Worm (Caenorhabditis elegans) whole organism, late embryonic: ENCODE data around the gene C53A5.16.

ENCODE experiments used
- C08G9.2 ChIP-seq: sonication (generic microtip); optimal IDR thresholded peaks from 2 replicates; lab custom pipeline; 2016; ENCODE audit warnings: mild to moderate bottlenecking, missing genetic modification characterization, moderate library complexity, missing compliant biosample characterization
- C38D4.7 ChIP-seq: fragments of 200-800 bp; sonication (Bioruptor generic); optimal IDR thresholded peaks from 2 replicates; lab custom pipeline; 2018; ENCODE audit warnings: mild to moderate bottlenecking, missing genetic modification characterization, moderate library complexity, missing compliant biosample characterization
- F13H6.1 ChIP-seq: sonication (generic microtip); optimal IDR thresholded peaks from 2 replicates; lab custom pipeline; 2016; ENCODE audit warnings: missing genetic modification characterization, missing compliant biosample characterization
- K09A11.1 ChIP-seq: sonication (generic microtip); optimal IDR thresholded peaks from 2 replicates; lab custom pipeline; 2017; ENCODE audit warnings: antibody characterized with exemption, mild to moderate bottlenecking, missing genetic modification characterization, missing compliant biosample characterization; ENCODE audit not compliant: insufficient read depth
- T23F11.4 ChIP-seq: fragments of 200-800 bp; sonication (Bioruptor generic); optimal IDR thresholded peaks from 2 replicates; lab custom pipeline; 2018; ENCODE audit warnings: mild to moderate bottlenecking, missing genetic modification characterization, missing compliant biosample characterization
- ahr-1 ChIP-seq: sonication (generic microtip); optimal IDR thresholded peaks from 2 replicates; lab custom pipeline; 2016; ENCODE audit warnings: missing genetic modification characterization, missing compliant biosample characterization
- ama-1 ChIP-seq: fragments of 150-350 bp; optimal IDR thresholded peaks from 2 replicates; lab custom pipeline; 2014
- ceh-14 ChIP-seq: sonication (generic microtip); optimal IDR thresholded peaks from 2 replicates; lab custom pipeline; 2016; ENCODE audit warnings: missing genotype, missing genetic modification characterization, missing compliant biosample characterization
- ceh-18 ChIP-seq: sonication (generic microtip); optimal IDR thresholded peaks from 2 replicates; lab custom pipeline; 2016; ENCODE audit warnings: missing genetic modification characterization, missing compliant biosample characterization
- ceh-22 ChIP-seq: sonication (generic microtip); optimal IDR thresholded peaks from 2 replicates; lab custom pipeline; 2017; ENCODE audit warnings: missing biosample characterization, missing genetic modification characterization
- ceh-24 ChIP-seq: sonication (generic microtip); optimal IDR thresholded peaks from 2 replicates; lab custom pipeline; 2016; ENCODE audit warnings: mild to moderate bottlenecking, missing genetic modification characterization, missing compliant biosample characterization
- ceh-34 ChIP-seq: sonication (generic microtip); optimal IDR thresholded peaks from 2 replicates; lab custom pipeline; 2016; ENCODE audit warnings: mild to moderate bottlenecking, missing genetic modification characterization, missing compliant biosample characterization
- ceh-6 ChIP-seq: fragments of 200-800 bp; sonication (Bioruptor generic); optimal IDR thresholded peaks from 2 replicates; lab custom pipeline; 2018; ENCODE audit warnings: mild to moderate bottlenecking, missing genetic modification characterization, missing compliant biosample characterization
- che-1 ChIP-seq: sonication (generic microtip); optimal IDR thresholded peaks from 2 replicates; lab custom pipeline; 2016; ENCODE audit warnings: mild to moderate bottlenecking, missing genetic modification characterization, missing compliant biosample characterization
- dve-1 ChIP-seq: sonication (generic microtip); optimal IDR thresholded peaks from 2 replicates; lab custom pipeline; 2017; ENCODE audit warnings: antibody characterized with exemption, mild to moderate bottlenecking, missing genetic modification characterization, missing compliant biosample characterization
- elt-2 ChIP-seq: sonication (generic microtip); optimal IDR thresholded peaks from 2 replicates; lab custom pipeline; 2016; ENCODE audit warnings: missing genetic modification reagents, missing genetic modification characterization, missing compliant biosample characterization
- elt-4 ChIP-seq: sonication (generic microtip); optimal IDR thresholded peaks from 2 replicates; lab custom pipeline; 2016; ENCODE audit warnings: missing genetic modification characterization, missing compliant biosample characterization
- fkh-10 ChIP-seq: fragments of 150-350 bp; optimal IDR thresholded peaks from 2 replicates; lab custom pipeline; 2014; ENCODE audit warnings: missing biosample characterization, missing genetic modification reagents, missing genetic modification characterization
- fkh-6 ChIP-seq: sonication (generic microtip); optimal IDR thresholded peaks from 2 replicates; lab custom pipeline; 2016; ENCODE audit warnings: missing genetic modification characterization, missing compliant biosample characterization
- gmeb-2 ChIP-seq: sonication (generic microtip); optimal IDR thresholded peaks from 2 replicates; lab custom pipeline; 2016; ENCODE audit warnings: missing genetic modification characterization, inconsistent platforms, missing compliant biosample characterization
- hlh-13 ChIP-seq: fragments of 200-800 bp; sonication (Bioruptor generic); optimal IDR thresholded peaks from 2 replicates; lab custom pipeline; 2018; ENCODE audit warnings: mild to moderate bottlenecking, missing genetic modification characterization, missing compliant biosample characterization
- hlh-15 ChIP-seq: sonication (generic microtip); optimal IDR thresholded peaks from 2 replicates; lab custom pipeline; 2016; ENCODE audit warnings: missing genetic modification characterization, missing compliant biosample characterization
- hlh-30 ChIP-seq: sonication (generic microtip); optimal IDR thresholded peaks from 2 replicates; lab custom pipeline; 2017; ENCODE audit warnings: antibody characterized with exemption, missing genetic modification characterization, missing compliant biosample characterization; ENCODE audit not compliant: insufficient read depth
- mec-3 ChIP-seq: sonication (generic microtip); optimal IDR thresholded peaks from 2 replicates; lab custom pipeline; 2016; ENCODE audit warnings: borderline replicate concordance, missing genetic modification characterization, missing compliant biosample characterization
- nhr-11 ChIP-seq: fragments of 150-350 bp; optimal IDR thresholded peaks from 2 replicates; lab custom pipeline; 2014; ENCODE audit warnings: missing biosample characterization, missing genetic modification characterization
- npax-4 ChIP-seq: sonication (generic microtip); optimal IDR thresholded peaks from 2 replicates; lab custom pipeline; 2016; ENCODE audit warnings: missing genetic modification characterization, missing compliant biosample characterization
- pag-3 ChIP-seq: sonication (generic microtip); optimal IDR thresholded peaks from 2 replicates; lab custom pipeline; 2016; ENCODE audit warnings: missing compliant biosample characterization, missing genetic modification characterization, borderline replicate concordance
- pat-9 ChIP-seq: fragments of 200-800 bp; sonication (Bioruptor generic); optimal IDR thresholded peaks from 2 replicates; lab custom pipeline; 2018; ENCODE audit warnings: mild to moderate bottlenecking, missing genetic modification characterization, moderate library complexity, missing compliant biosample characterization
- pha-2 ChIP-seq: sonication (generic microtip); optimal IDR thresholded peaks from 2 replicates; lab custom pipeline; 2017; ENCODE audit warnings: mild to moderate bottlenecking, missing genetic modification characterization, missing compliant biosample characterization
- pha-4 ChIP-seq: fragments of 150-350 bp; optimal IDR thresholded peaks from 2 replicates; lab custom pipeline; 2018; ENCODE audit warnings: missing biosample characterization, missing genetic modification reagents, missing genetic modification characterization
- pros-1 ChIP-seq: fragments of 150-350 bp; optimal IDR thresholded peaks from 2 replicates; lab custom pipeline; 2014; ENCODE audit warnings: missing biosample characterization, missing genetic modification reagents, missing genetic modification characterization
- rnt-1 ChIP-seq: sonication (generic microtip); optimal IDR thresholded peaks from 2 replicates; lab custom pipeline; 2016; ENCODE audit warnings: missing genetic modification characterization, missing compliant biosample characterization
- sdc-2 ChIP-seq: sonication (generic microtip); optimal IDR thresholded peaks from 2 replicates; lab custom pipeline; 2016; ENCODE audit warnings: missing genotype, missing genetic modification characterization, missing compliant biosample characterization
- sox-2 ChIP-seq: fragments of 200-800 bp; sonication (Bioruptor generic); IDR thresholded peaks from 2 replicates; pipeline ENCODE4 v1.3.6; 2022; ENCODE audit warnings: missing genetic modification reagents, missing genetic modification characterization, missing compliant biosample characterization
- sox-4 ChIP-seq: sonication (generic microtip); optimal IDR thresholded peaks from 2 replicates; lab custom pipeline; 2017; ENCODE audit warnings: mild to moderate bottlenecking, missing genetic modification characterization, inconsistent platforms, missing compliant biosample characterization
- syd-9 ChIP-seq: sonication (generic microtip); optimal IDR thresholded peaks from 2 replicates; lab custom pipeline; 2016; ENCODE audit warnings: mild to moderate bottlenecking, missing genetic modification characterization, moderate library complexity, missing compliant biosample characterization
- tbx-2 ChIP-seq: sonication (generic microtip); optimal IDR thresholded peaks from 2 replicates; lab custom pipeline; 2016; ENCODE audit warnings: missing genetic modification characterization, missing compliant biosample characterization
- tbx-7 ChIP-seq: sonication (generic microtip); optimal IDR thresholded peaks from 2 replicates; lab custom pipeline; 2016; ENCODE audit warnings: missing genotype, missing genetic modification characterization, missing compliant biosample characterization
- unc-3 ChIP-seq, 2 experiments: fragments of 200-800 bp in 1 of 2; sonication (Bioruptor generic) in 1 of 2; sonication (generic microtip) in 1 of 2; conservative IDR thresholded peaks in 1 of 2; optimal IDR thresholded peaks in 1 of 2; 2 replicates each; pipeline versions ENCODE4 v1.3.6 to Lab custom; 2016 to 2022; ENCODE audit warnings: missing compliant biosample characterization in 2 of 2, missing genetic modification characterization in 2 of 2, missing genetic modification reagents in 1 of 2
- unc-55 ChIP-seq: sonication (generic microtip); optimal IDR thresholded peaks from 2 replicates; lab custom pipeline; 2017; ENCODE audit warnings: missing biosample characterization, missing genetic modification reagents, missing genetic modification characterization
- zip-5 ChIP-seq: sonication (generic microtip); optimal IDR thresholded peaks from 2 replicates; lab custom pipeline; 2016; ENCODE audit warnings: missing genetic modification characterization, missing compliant biosample characterization

The C53A5.16 gene

DNA sequence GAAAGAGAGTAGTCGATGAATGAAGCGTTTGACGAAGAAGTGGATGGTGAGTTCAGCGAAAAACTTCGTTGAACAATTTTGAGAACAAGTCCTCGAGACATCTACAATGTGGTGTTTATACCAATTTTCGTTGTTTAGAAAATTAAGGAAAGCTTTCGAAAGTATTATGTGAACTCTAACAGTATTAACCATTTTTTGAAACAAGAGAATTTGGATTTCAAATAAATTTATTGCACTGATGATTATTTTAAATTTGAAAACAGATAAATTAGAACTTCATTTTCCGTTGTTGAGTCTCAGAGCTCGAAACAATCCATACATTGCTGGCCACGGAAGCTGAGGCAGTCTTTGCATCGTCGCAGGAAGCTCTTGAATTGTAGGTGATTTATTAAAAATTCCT lies at the start of gene C53A5.16:
TSS of gene C53A5.16 (minus strand) at position 101 of the 400 bp plus-strand sequence.
- TF ChIP-seq elt-4 (tag; lab: Kevin White, UChicago) (no peak), C08G9.2 (tag; lab: Kevin White, UChicago) (no peak), zip-5 (no peak), hlh-15 (tag; lab: Kevin White, UChicago) (no peak), dve-1 (no peak), che-1 (tag; lab: Kevin White, UChicago) (no peak), unc-55 (GFP tag; lab: Kevin White, UChicago) (no peak), C38D4.7 (GFP tag; lab: Kevin White, UChicago) (no peak), fkh-10 (GFP tag; lab: Kevin White, UChicago) (no peak), nhr-11 (no peak), hlh-13 (GFP tag; lab: Kevin White, UChicago) (no peak), unc-3 (GFP tag; conservative IDR thresholded peaks at IDR 0.05; lab: Robert Waterston, UW) (no peak), unc-3 (tag; optimal IDR thresholded peaks at IDR 0.05; lab: Kevin White, UChicago) (no peak), pros-1 (tag; lab: Kevin White, UChicago) (no peak), K09A11.1 (no peak)

DNA sequence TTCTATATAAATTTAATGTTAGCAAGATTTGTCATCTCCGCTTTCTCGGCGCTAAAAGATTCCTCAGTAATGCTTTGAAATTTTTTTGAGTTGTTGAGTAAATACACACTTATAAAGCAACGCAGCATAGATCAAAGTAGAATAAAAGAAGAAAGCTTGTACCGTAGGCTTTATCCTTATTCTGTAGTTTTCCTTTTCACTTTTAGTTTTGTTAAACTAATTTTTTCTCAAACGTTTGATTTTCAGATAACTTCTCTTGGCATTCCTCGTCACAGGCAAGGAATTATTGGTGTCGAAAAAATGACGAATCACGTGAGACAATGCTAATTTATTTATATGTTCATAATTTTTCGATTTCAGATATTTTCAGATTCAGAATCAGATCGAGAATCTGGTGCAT lies 40.2 kb upstream of the C53A5.16 start, which contains the start of gene C53A5.11:
TSS of gene C53A5.11 (plus strand) at position 301 of the 400 bp plus-strand sequence.
- no peak for TF ChIP-seq ceh-14
- TF ChIP-seq ceh-6 (GFP tag; lab: Kevin White, UChicago): no peak
- TF ChIP-seq pat-9: no peak
- no peak for TF ChIP-seq unc-55 (GFP tag; lab: Kevin White, UChicago)
- no peak for TF ChIP-seq ceh-22
- TF ChIP-seq fkh-6: no peak
- no peak for TF ChIP-seq unc-3 (GFP tag; conservative IDR thresholded peaks at IDR 0.05; lab: Robert Waterston, UW)
- TF ChIP-seq unc-3 (tag; optimal IDR thresholded peaks at IDR 0.05; lab: Kevin White, UChicago): no peak
- TF ChIP-seq dve-1: no peak
- TF ChIP-seq gmeb-2 (tag; lab: Kevin White, UChicago): no peak
- no peak for TF ChIP-seq sdc-2 (tag; lab: Kevin White, UChicago)
- TF ChIP-seq che-1 (tag; lab: Kevin White, UChicago): no peak
- TF ChIP-seq fkh-10 (GFP tag; lab: Kevin White, UChicago): no peak

DNA sequence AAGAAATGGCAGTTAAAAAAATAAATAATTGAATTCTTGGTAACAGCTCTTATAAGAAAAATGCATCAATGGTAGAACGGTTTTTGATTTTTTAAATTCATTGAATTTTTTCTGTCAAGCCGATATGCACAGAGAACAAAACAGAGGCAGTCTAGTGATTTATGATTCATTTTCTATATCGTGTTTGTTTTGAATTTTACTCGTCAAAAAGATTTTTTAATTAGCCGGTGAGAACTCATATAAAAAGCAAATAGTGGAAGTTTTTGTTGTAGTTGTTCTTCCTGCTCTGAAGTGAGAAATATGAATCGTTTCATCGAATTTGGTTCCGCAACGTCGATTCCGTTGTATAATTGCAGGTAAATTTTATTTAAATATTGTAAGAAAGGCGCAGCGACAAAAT lies 36.9 kb upstream of the C53A5.16 start, which contains the start of gene srt-32:
TSS of gene srt-32 (plus strand) at position 301 of the 400 bp plus-strand sequence.
- no peak for TF ChIP-seq ahr-1 (tag; lab: Kevin White, UChicago)
- TF ChIP-seq mec-3 (tag; lab: Kevin White, UChicago): no peak
- no peak for TF ChIP-seq hlh-30 (tag; lab: Kevin White, UChicago)
- no peak for TF ChIP-seq ceh-34 (tag; lab: Kevin White, UChicago)
- TF ChIP-seq nhr-11: no peak
- no peak for TF ChIP-seq fkh-6
- no peak for TF ChIP-seq ceh-18 (tag; lab: Kevin White, UChicago)
- TF ChIP-seq gmeb-2 (tag; lab: Kevin White, UChicago): no peak
- no peak for TF ChIP-seq pha-2
- no peak for TF ChIP-seq unc-55 (GFP tag; lab: Kevin White, UChicago)
- no peak for TF ChIP-seq tbx-7 (tag; lab: Kevin White, UChicago)
- TF ChIP-seq unc-3 (GFP tag; conservative IDR thresholded peaks at IDR 0.05; lab: Robert Waterston, UW): no peak
- no peak for TF ChIP-seq unc-3 (tag; optimal IDR thresholded peaks at IDR 0.05; lab: Kevin White, UChicago)
- TF ChIP-seq elt-2 (tag; lab: Kevin White, UChicago): no peak
- no peak for TF ChIP-seq T23F11.4 (GFP tag; lab: Kevin White, UChicago)
- no peak for TF ChIP-seq C38D4.7 (GFP tag; lab: Kevin White, UChicago)
- no peak for TF ChIP-seq sox-2

DNA sequence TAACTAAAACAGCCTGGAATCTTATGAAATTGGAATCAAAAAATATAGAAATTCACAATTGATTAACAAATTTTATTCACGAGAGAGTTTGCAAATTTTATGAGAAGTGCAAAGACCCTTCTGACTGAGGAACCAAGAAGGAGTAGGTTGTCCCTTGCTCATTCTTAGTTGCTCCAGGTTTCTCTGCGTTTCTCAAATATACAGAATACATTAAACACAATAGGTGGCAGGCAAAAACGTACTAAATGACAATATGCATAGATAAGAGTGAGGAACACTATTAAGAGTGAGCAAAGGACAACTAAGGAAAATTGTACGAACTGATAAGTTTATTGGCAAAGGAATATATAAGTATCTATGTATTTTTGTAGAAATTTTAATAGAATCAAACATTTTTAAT lies 36.3 kb upstream of the C53A5.16 start, which contains the start of gene C53A5.9:
TSS of gene C53A5.9 (minus strand) at position 101 of the 400 bp plus-strand sequence.
- TF ChIP-seq gmeb-2 (tag; lab: Kevin White, UChicago): no peak
- no peak for TF ChIP-seq F13H6.1
- no peak for TF ChIP-seq tbx-2 (tag; lab: Kevin White, UChicago)
- no peak for TF ChIP-seq unc-55 (GFP tag; lab: Kevin White, UChicago)
- no peak for TF ChIP-seq rnt-1 (tag; lab: Kevin White, UChicago)
- no peak for TF ChIP-seq pag-3 (tag; lab: Kevin White, UChicago)
- TF ChIP-seq sox-4 (tag; lab: Kevin White, UChicago): no peak
- no peak for TF ChIP-seq syd-9 (tag; lab: Kevin White, UChicago)
- no peak for TF ChIP-seq K09A11.1
- no peak for TF ChIP-seq ama-1 (lab: Kevin White, UChicago)
- TF ChIP-seq npax-4 (tag; lab: Kevin White, UChicago): no peak
- no peak for TF ChIP-seq pha-4 (tag; lab: Kevin White, UChicago)
- no peak for TF ChIP-seq ceh-24
- TF ChIP-seq, all 69 proteins: peak for 0
